Worm (Caenorhabditis elegans): Measurements from ENCODE around the gene F57A8.1.

DNA sequence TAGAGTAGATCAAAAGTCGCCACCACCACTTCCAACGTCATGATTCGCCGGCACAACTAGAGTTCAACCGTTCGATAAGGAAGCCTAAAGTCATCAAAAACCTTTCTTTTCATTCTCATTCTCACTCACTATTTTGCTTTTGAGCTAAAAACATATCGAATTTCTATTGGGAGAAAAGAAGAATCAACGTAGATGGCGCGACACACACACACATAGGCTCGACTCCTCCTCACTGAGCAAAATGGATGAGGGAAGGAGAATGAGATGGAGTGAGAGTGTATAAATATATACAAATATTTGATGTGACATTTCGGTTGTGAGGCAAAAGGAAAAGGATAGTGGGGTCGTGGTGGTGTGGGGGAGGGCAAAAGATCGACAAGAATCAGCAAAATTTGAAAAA, 7.6 kb downstream of the F57A8.1 start:
- no peak for TF ChIP-seq snpc-4 (GFP tag; optimal IDR thresholded peaks at IDR 0.05)
- TF ChIP-seq snpc-4 (tag; optimal IDR thresholded peaks at IDR 0.05): no peak
- TF ChIP-seq attf-3 (GFP tag; conservative IDR thresholded peaks at IDR 0.05): no peak
- TF ChIP-seq K11D2.4 (GFP tag; IDR thresholded peaks at IDR 0.05): no peak
- TF ChIP-seq dpff-1 (tag; optimal IDR thresholded peaks at IDR 0.05): no peak
- TF ChIP-seq F57A8.1 (GFP tag; optimal IDR thresholded peaks at IDR 0.05): no peak
- TF ChIP-seq pha-4 (tag; optimal IDR thresholded peaks at IDR 0.05): no peak
- no peak for TF ChIP-seq tbp1 (GFP tag; optimal IDR thresholded peaks at IDR 0.05)
- TF ChIP-seq lsl-1 (GFP tag; optimal IDR thresholded peaks at IDR 0.05): no peak
- TF ChIP-seq ztf-3 (GFP tag; optimal IDR thresholded peaks at IDR 0.05): no peak
- no peak for TF ChIP-seq nhr-27 (tag; optimal IDR thresholded peaks at IDR 0.05)
- TF ChIP-seq ama-1 (optimal IDR thresholded peaks at IDR 0.05): no peak
- no peak for TF ChIP-seq ama-1 (GFP tag; optimal IDR thresholded peaks at IDR 0.05)
- no peak for TF ChIP-seq rpc-1 (optimal IDR thresholded peaks at IDR 0.05)
- no peak for TF ChIP-seq rpc-1 (tag; optimal IDR thresholded peaks at IDR 0.05)

All from whole organism, young adult.